Worm (Caenorhabditis elegans): ENCODE results near the gene jmjd-3.1.

DNA sequence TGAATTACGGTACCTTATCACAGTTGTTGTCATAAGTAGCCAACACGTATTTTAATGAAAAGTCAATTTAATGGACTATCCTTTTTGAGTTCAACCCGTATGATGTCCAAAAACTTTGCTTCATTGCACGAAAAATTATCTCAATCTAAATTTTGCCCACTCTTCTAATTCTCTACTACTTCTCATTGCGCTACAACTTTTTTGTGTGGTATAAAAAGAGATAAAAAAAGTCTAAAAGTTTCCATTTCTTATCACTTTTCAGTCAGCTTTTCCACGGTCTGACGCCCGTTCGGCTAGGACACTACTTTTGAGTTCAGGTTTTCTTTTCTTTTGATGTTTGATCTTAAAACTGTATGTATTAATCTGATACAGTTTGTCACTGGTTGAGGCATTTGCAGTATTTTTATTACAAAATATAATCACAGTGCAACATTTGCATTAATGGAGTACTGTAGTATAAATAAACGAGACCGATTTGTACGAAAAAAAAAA lies 3.0 kb upstream of the jmjd-3.1 start:
- no peak for TF ChIP-seq fkh-10 (GFP tag; optimal IDR thresholded peaks at IDR 0.05)
- no peak for TF ChIP-seq lin-35 (GFP tag; optimal IDR thresholded peaks at IDR 0.05)
- TF ChIP-seq ama-1 (optimal IDR thresholded peaks at IDR 0.05): no peak
- TF ChIP-seq F16B12.6 (tag; optimal IDR thresholded peaks at IDR 0.05): no peak
- TF ChIP-seq pag-3 (tag; optimal IDR thresholded peaks at IDR 0.05; ENCODE audit: borderline replicate concordance, insufficient read depth): no peak
- no peak for TF ChIP-seq nhr-12 (tag; optimal IDR thresholded peaks at IDR 0.05)
